Worm (Caenorhabditis elegans) whole organism, L1 larva: ENCODE results near the gene W08E12.5.

Experiments used
- C04F5.9 ChIP-seq: sonication (generic microtip); optimal IDR thresholded peaks from 2 replicates; lab custom pipeline; 2016; ENCODE audit warnings: missing genetic modification characterization, missing compliant biosample characterization
- C16A3.4 ChIP-seq: fragments of 150-350 bp; optimal IDR thresholded peaks from 2 replicates; lab custom pipeline; 2014; ENCODE audit warnings: missing biosample characterization, missing genetic modification characterization
- C34B4.2 ChIP-seq: sonication (generic microtip); optimal IDR thresholded peaks from 2 replicates; lab custom pipeline; 2017; ENCODE audit warnings: mild to moderate bottlenecking, missing genetic modification characterization, missing compliant biosample characterization
- F16B12.6 ChIP-seq: fragments of 150-350 bp; optimal IDR thresholded peaks from 2 replicates; lab custom pipeline; 2014; ENCODE audit warnings: missing biosample characterization, missing genetic modification characterization
- aha-1 ChIP-seq: fragments of 150-350 bp; optimal IDR thresholded peaks from 2 replicates; lab custom pipeline; 2014; ENCODE audit warnings: missing biosample characterization, missing genetic modification characterization
- alr-1 ChIP-seq: fragments of 200-800 bp; sonication (Bioruptor generic); optimal IDR thresholded peaks from 2 replicates; lab custom pipeline; 2018; ENCODE audit warnings: borderline replicate concordance, mild to moderate bottlenecking, missing genetic modification characterization, missing compliant biosample characterization
- aly-2 ChIP-seq: fragments of 150-350 bp; optimal IDR thresholded peaks from 2 replicates; lab custom pipeline; 2014; ENCODE audit warnings: missing biosample characterization, missing genetic modification characterization
- blmp-1 ChIP-seq: fragments of 150-350 bp; optimal IDR thresholded peaks from 2 replicates; lab custom pipeline; 2014; ENCODE audit warnings: missing biosample characterization, missing genetic modification characterization
- ceh-8 ChIP-seq: fragments of 200-800 bp; sonication (Bioruptor generic); optimal IDR thresholded peaks from 2 replicates; lab custom pipeline; 2018; ENCODE audit warnings: mild to moderate bottlenecking, missing genetic modification characterization, moderate library complexity, missing compliant biosample characterization
- ceh-88 ChIP-seq: fragments of 200-800 bp; sonication (Bioruptor generic); IDR thresholded peaks from 2 replicates; pipeline ENCODE4 v1.3.6; 2022; ENCODE audit warnings: missing genetic modification characterization, missing compliant biosample characterization
- ces-1 ChIP-seq: fragments of 150-350 bp; optimal IDR thresholded peaks from 2 replicates; lab custom pipeline; 2014; ENCODE audit warnings: missing biosample characterization, missing genetic modification reagents, missing genetic modification characterization
- dpl-1 ChIP-seq, 3 experiments: fragments of 150-350 bp in 2 of 3; sonication (generic microtip) in 1 of 3; optimal IDR thresholded peaks; 2 replicates each; lab custom pipeline; 2014 to 2017; ENCODE audit warnings: missing biosample characterization in 3 of 3, missing genetic modification characterization in 3 of 3, missing genetic modification reagents in 3 of 3
- dsc-1 ChIP-seq: sonication (generic microtip); optimal IDR thresholded peaks from 2 replicates; lab custom pipeline; 2016; ENCODE audit warnings: mild to moderate bottlenecking, missing genetic modification characterization, missing compliant biosample characterization
- efl-1 ChIP-seq, 4 experiments: fragments of 150-350 bp; optimal IDR thresholded peaks in 3 of 4; peaks in 1 of 4; 1 replicate in 1 of 4; 2 replicates in 3 of 4; lab custom pipeline; 2014; ENCODE audit warnings: missing biosample characterization in 2 of 4, missing genetic modification characterization in 2 of 4, missing genetic modification reagents in 2 of 4
- egl-13 ChIP-seq: sonication (generic microtip); optimal IDR thresholded peaks from 2 replicates; lab custom pipeline; 2016; ENCODE audit warnings: missing genotype, missing genetic modification reagents, missing genetic modification characterization, missing compliant biosample characterization
- egl-27 ChIP-seq, 2 experiments: fragments of 150-350 bp in 1 of 2; sonication (generic microtip); optimal IDR thresholded peaks; 3 replicates each; lab custom pipeline; 2017 to 2018; ENCODE audit warnings: missing biosample characterization in 2 of 2, missing genetic modification characterization in 2 of 2, missing genetic modification reagents in 2 of 2
- elt-2 ChIP-seq: sonication (generic microtip); optimal IDR thresholded peaks from 2 replicates; lab custom pipeline; 2016; ENCODE audit warnings: missing genetic modification characterization, mild to moderate bottlenecking, inconsistent platforms, missing compliant biosample characterization, missing genetic modification reagents
- elt-3 ChIP-seq, 6 experiments: fragments of 150-350 bp in 1 of 6; sonication (generic microtip); optimal IDR thresholded peaks; 2 replicates each; lab custom pipeline; 2017 to 2018; ENCODE audit warnings: missing biosample characterization in 6 of 6, missing genetic modification characterization in 6 of 6, inconsistent platforms in 1 of 6
- ets-5 ChIP-seq: fragments of 200-800 bp; sonication (Bioruptor generic); IDR thresholded peaks from 2 replicates; pipeline ENCODE4 v1.3.6; 2022; ENCODE audit warnings: missing genetic modification characterization, missing compliant biosample characterization
- fkh-10 ChIP-seq: sonication (generic microtip); optimal IDR thresholded peaks from 2 replicates; lab custom pipeline; 2017; ENCODE audit warnings: missing biosample characterization, missing genetic modification reagents, missing genetic modification characterization
- fkh-4 ChIP-seq: sonication (generic microtip); optimal IDR thresholded peaks from 2 replicates; lab custom pipeline; 2016; ENCODE audit warnings: missing compliant biosample characterization, missing genetic modification characterization, borderline replicate concordance
- fkh-8 ChIP-seq: sonication (generic microtip); optimal IDR thresholded peaks from 2 replicates; lab custom pipeline; 2016; ENCODE audit warnings: mild to moderate bottlenecking, missing genetic modification characterization, missing compliant biosample characterization
- grh-1 ChIP-seq: fragments of 200-800 bp; sonication (Bioruptor generic); IDR thresholded peaks from 2 replicates; pipeline ENCODE4 v1.3.6; 2022; ENCODE audit warnings: missing genetic modification reagents, missing genetic modification characterization, missing compliant biosample characterization
- hlh-4 ChIP-seq: sonication (generic microtip); optimal IDR thresholded peaks from 2 replicates; lab custom pipeline; 2016; ENCODE audit warnings: mild to moderate bottlenecking, missing genetic modification characterization, missing compliant biosample characterization
- hpl-2 ChIP-seq: fragments of 150-350 bp; optimal IDR thresholded peaks from 2 replicates; lab custom pipeline; 2014; ENCODE audit warnings: missing biosample characterization, missing genetic modification reagents, missing genetic modification characterization
- irx-1 ChIP-seq: sonication (generic microtip); optimal IDR thresholded peaks from 2 replicates; lab custom pipeline; 2016; ENCODE audit warnings: missing genetic modification characterization, missing compliant biosample characterization
- isw-1 ChIP-seq: fragments of 200-800 bp; sonication (Bioruptor generic); IDR thresholded peaks from 2 replicates; pipeline ENCODE4 v1.3.6; 2022; ENCODE audit warnings: missing genetic modification characterization, missing compliant biosample characterization
- lin-13 ChIP-seq: fragments of 150-350 bp; optimal IDR thresholded peaks from 2 replicates; lab custom pipeline; 2014; ENCODE audit warnings: missing biosample characterization, missing genetic modification reagents, missing genetic modification characterization
- lin-15B ChIP-seq: fragments of 150-350 bp; sonication (generic microtip); optimal IDR thresholded peaks from 3 replicates; lab custom pipeline; 2014; ENCODE audit warnings: missing biosample characterization, missing genetic modification characterization
- lin-39 ChIP-seq: fragments of 150-350 bp; optimal IDR thresholded peaks from 2 replicates; lab custom pipeline; 2014; ENCODE audit warnings: missing biosample characterization, missing genetic modification reagents, missing genetic modification characterization
- lir-3 ChIP-seq: sonication (generic microtip); optimal IDR thresholded peaks from 2 replicates; lab custom pipeline; 2016; ENCODE audit warnings: mild to moderate bottlenecking, missing genetic modification characterization, moderate library complexity, missing compliant biosample characterization; ENCODE audit not compliant: poor library complexity
- mab-9 ChIP-seq: fragments of 200-800 bp; sonication (Bioruptor generic); IDR thresholded peaks from 2 replicates; pipeline ENCODE4 v1.3.6; 2022; ENCODE audit warnings: missing genetic modification reagents, missing genetic modification characterization, missing compliant biosample characterization
- mef-2 ChIP-seq: fragments of 150-350 bp; optimal IDR thresholded peaks from 2 replicates; lab custom pipeline; 2014; ENCODE audit warnings: missing biosample characterization, missing genetic modification characterization
- mep-1 ChIP-seq: fragments of 150-350 bp; optimal IDR thresholded peaks from 2 replicates; lab custom pipeline; 2014; ENCODE audit warnings: missing biosample characterization, missing genetic modification characterization
- nhr-19 ChIP-seq: fragments of 200-800 bp; sonication (Bioruptor generic); conservative IDR thresholded peaks from 2 replicates; pipeline ENCODE4 v1.3.6; 2022; ENCODE audit warnings: missing genetic modification characterization, missing compliant biosample characterization
- nhr-20 ChIP-seq: sonication (generic microtip); optimal IDR thresholded peaks from 2 replicates; lab custom pipeline; 2016; ENCODE audit warnings: mild to moderate bottlenecking, missing genetic modification characterization, missing compliant biosample characterization
- nhr-47 ChIP-seq: sonication (generic microtip); optimal IDR thresholded peaks from 2 replicates; lab custom pipeline; 2016; ENCODE audit warnings: mild to moderate bottlenecking, missing genetic modification characterization, moderate library complexity, missing compliant biosample characterization
- nhr-71 ChIP-seq: sonication (generic microtip); optimal IDR thresholded peaks from 2 replicates; lab custom pipeline; 2016; ENCODE audit warnings: mild to moderate bottlenecking, missing genetic modification characterization, moderate library complexity, missing compliant biosample characterization
- nhr-90 ChIP-seq: sonication (generic microtip); optimal IDR thresholded peaks from 2 replicates; lab custom pipeline; 2016; ENCODE audit warnings: mild to moderate bottlenecking, missing genetic modification characterization, missing compliant biosample characterization; ENCODE audit not compliant: poor library complexity
- pax-3 ChIP-seq: fragments of 200-800 bp; sonication (Bioruptor generic); optimal IDR thresholded peaks from 2 replicates; lab custom pipeline; 2018; ENCODE audit warnings: mild to moderate bottlenecking, missing genetic modification characterization, moderate library complexity, missing compliant biosample characterization
- rnt-1 ChIP-seq: sonication (generic microtip); optimal IDR thresholded peaks from 2 replicates; lab custom pipeline; 2016; ENCODE audit warnings: mild to moderate bottlenecking, missing genetic modification characterization, moderate library complexity, missing compliant biosample characterization
- skn-1 ChIP-seq: fragments of 150-350 bp; optimal IDR thresholded peaks from 2 replicates; lab custom pipeline; 2014; ENCODE audit warnings: missing biosample characterization, missing genetic modification characterization
- snpc-4 ChIP-seq: fragments of 150-350 bp; optimal IDR thresholded peaks from 2 replicates; lab custom pipeline; 2014; ENCODE audit warnings: missing biosample characterization, missing genetic modification characterization
- sptf-1 ChIP-seq: fragments of 150-350 bp; optimal IDR thresholded peaks from 2 replicates; lab custom pipeline; 2014; ENCODE audit warnings: missing biosample characterization, missing genetic modification characterization
- sup-37 ChIP-seq: fragments of 200-800 bp; sonication (Bioruptor generic); optimal IDR thresholded peaks from 2 replicates; lab custom pipeline; 2018; ENCODE audit warnings: mild to moderate bottlenecking, missing genetic modification characterization, missing compliant biosample characterization
- swsn-7 ChIP-seq: sonication (generic microtip); optimal IDR thresholded peaks from 2 replicates; lab custom pipeline; 2016; ENCODE audit warnings: missing genetic modification characterization, missing compliant biosample characterization
- unc-130 ChIP-seq: fragments of 150-350 bp; optimal IDR thresholded peaks from 2 replicates; lab custom pipeline; 2017; ENCODE audit warnings: missing biosample characterization, missing genetic modification characterization, inconsistent platforms
- unc-62 ChIP-seq: fragments of 150-350 bp; optimal IDR thresholded peaks from 2 replicates; lab custom pipeline; 2014; ENCODE audit warnings: missing biosample characterization, missing genetic modification reagents, missing genetic modification characterization
- unc-86 ChIP-seq: sonication (generic microtip); optimal IDR thresholded peaks from 2 replicates; lab custom pipeline; 2016; ENCODE audit warnings: missing genetic modification characterization, missing compliant biosample characterization
- vab-15 ChIP-seq: sonication (generic microtip); optimal IDR thresholded peaks from 2 replicates; lab custom pipeline; 2017; ENCODE audit warnings: missing genotype, mild to moderate bottlenecking, missing genetic modification characterization, missing compliant biosample characterization
- zag-1 ChIP-seq: fragments of 150-350 bp; optimal IDR thresholded peaks from 2 replicates; lab custom pipeline; 2014; ENCODE audit warnings: missing biosample characterization, missing genetic modification characterization

The W08E12.5 gene

DNA sequence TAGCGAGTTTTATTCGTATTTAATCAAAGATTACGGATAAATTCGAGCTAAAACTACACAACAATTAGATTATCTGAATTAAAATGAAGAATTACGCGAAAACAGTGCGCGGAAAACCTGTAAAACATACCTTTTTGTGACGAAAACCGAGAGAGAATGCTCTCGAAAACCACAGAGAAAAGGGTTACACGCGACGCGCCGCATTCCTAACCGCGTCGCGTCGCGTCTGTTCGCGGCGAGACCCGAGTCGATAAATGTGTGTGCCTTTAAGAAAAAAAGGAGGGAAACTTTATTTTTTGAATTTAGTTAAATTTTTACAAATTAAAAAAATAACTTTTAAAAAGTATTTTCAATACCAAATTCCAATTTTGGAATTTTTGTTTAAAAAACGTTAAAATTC is 38.1 kb downstream of the W08E12.5 start, which contains the start of gene hrpa-1 (continued):
- peak; percentile 36 for TF ChIP-seq fkh-4 (tag; lab: Kevin White, UChicago)
- peak; percentile 83 for TF ChIP-seq dsc-1 (tag; lab: Kevin White, UChicago)
- TF ChIP-seq vab-15 (tag; lab: Kevin White, UChicago): no peak
- no peak for TF ChIP-seq hpl-2 (GFP tag; lab: Kevin White, UChicago)
- no peak for TF ChIP-seq egl-27 (tag; optimal IDR thresholded peaks at IDR 0.05; lab: Kevin White, UChicago)
- peak; percentile 88 for TF ChIP-seq nhr-19
- TF ChIP-seq aly-2: no peak
- peak; percentile 72 for TF ChIP-seq irx-1 (tag; lab: Kevin White, UChicago)
- TF ChIP-seq nhr-20 (tag; lab: Kevin White, UChicago): peak; percentile 85
- TF ChIP-seq C16A3.4: peak; percentile 88
- TF ChIP-seq elt-2: peak; percentile 8
- TF ChIP-seq snpc-4: peak; percentile 68
- peak; percentile 93 for TF ChIP-seq nhr-71 (tag; lab: Kevin White, UChicago)
- TF ChIP-seq skn-1 (tag; lab: Kevin White, UChicago): peak; percentile 94
- peak; percentile 92 for TF ChIP-seq rnt-1 (tag; lab: Kevin White, UChicago)
- TF ChIP-seq unc-62: no peak
- TF ChIP-seq isw-1 (GFP tag; lab: Robert Waterston, UW): peak; percentile 89
- peak in 2 of 6 experiments; percentile 64 to 77 for TF ChIP-seq elt-3 (tag; optimal IDR thresholded peaks at IDR 0.05; lab: Kevin White, UChicago)
- peak; percentile 78 for TF ChIP-seq grh-1 (GFP tag; lab: Robert Waterston, UW)
- TF ChIP-seq F16B12.6: peak; percentile 59
- TF ChIP-seq pax-3 (tag; lab: Kevin White, UChicago): peak; percentile 33
- TF ChIP-seq swsn-7: peak; percentile 88
- TF ChIP-seq lin-39 (tag; lab: Kevin White, UChicago): peak; percentile 89
- TF ChIP-seq unc-130: peak; percentile 29
- TF ChIP-seq blmp-1 (tag; lab: Kevin White, UChicago): peak; percentile 84
- TF ChIP-seq ceh-88 (GFP tag; lab: Robert Waterston, UW): peak; percentile 54; the same call in 1 of the 2 replicates
- peak; percentile 92 for TF ChIP-seq nhr-47 (tag; lab: Kevin White, UChicago)
- no peak for TF ChIP-seq sptf-1 (tag; lab: Kevin White, UChicago)
- TF ChIP-seq C04F5.9 (tag; lab: Kevin White, UChicago): peak; percentile 52
- peak; percentile 13 for TF ChIP-seq aha-1 (tag; lab: Kevin White, UChicago)
- peak; percentile 80 for TF ChIP-seq nhr-90 (tag; lab: Kevin White, UChicago)
- TF ChIP-seq egl-13: peak; percentile 77
- peak; percentile 82 for TF ChIP-seq lin-15B (tag; lab: Kevin White, UChicago)
- no peak for TF ChIP-seq sup-37
- TF ChIP-seq fkh-10: peak; percentile 48
- peak; percentile 97 to 99 for TF ChIP-seq efl-1 (optimal IDR thresholded peaks at IDR 0.05; lab: Kevin White, UChicago)
- TF ChIP-seq efl-1 (GFP tag; optimal IDR thresholded peaks at IDR 0.05 in 1 of 2; lab: Kevin White, UChicago): peak; percentile 96 to 99
- no peak for TF ChIP-seq hlh-4
- TF ChIP-seq lir-3 (tag; lab: Kevin White, UChicago): no peak
- TF ChIP-seq ceh-8 (GFP tag; lab: Kevin White, UChicago): peak; percentile 20
- TF ChIP-seq alr-1 (tag; lab: Kevin White, UChicago): no peak
- peak; percentile 31 for TF ChIP-seq zag-1
- TF ChIP-seq lin-13 (GFP tag; lab: Kevin White, UChicago): peak; percentile 85
- no peak for TF ChIP-seq ets-5
- peak; percentile 85 for TF ChIP-seq unc-86 (tag; lab: Kevin White, UChicago)
- TF ChIP-seq dpl-1 (GFP tag; optimal IDR thresholded peaks at IDR 0.05; lab: Kevin White, UChicago): peak; percentile 96 to 98 (median 97)
- TF ChIP-seq ces-1 (GFP tag; lab: Kevin White, UChicago): no peak
- TF ChIP-seq mef-2 (tag; lab: Kevin White, UChicago): peak; percentile 23
- TF ChIP-seq mab-9: peak; percentile 55; the same call in 1 of the 2 replicates
- peak; percentile 87 for TF ChIP-seq fkh-8 (tag; lab: Kevin White, UChicago)
- no peak for TF ChIP-seq C34B4.2 (tag; lab: Kevin White, UChicago)
- TF ChIP-seq mep-1 (tag; lab: Kevin White, UChicago): peak; percentile 94
